Worm (Caenorhabditis elegans): ENCODE measurements around the gene T04B2.7.

T04B2.7 gene

DNA sequence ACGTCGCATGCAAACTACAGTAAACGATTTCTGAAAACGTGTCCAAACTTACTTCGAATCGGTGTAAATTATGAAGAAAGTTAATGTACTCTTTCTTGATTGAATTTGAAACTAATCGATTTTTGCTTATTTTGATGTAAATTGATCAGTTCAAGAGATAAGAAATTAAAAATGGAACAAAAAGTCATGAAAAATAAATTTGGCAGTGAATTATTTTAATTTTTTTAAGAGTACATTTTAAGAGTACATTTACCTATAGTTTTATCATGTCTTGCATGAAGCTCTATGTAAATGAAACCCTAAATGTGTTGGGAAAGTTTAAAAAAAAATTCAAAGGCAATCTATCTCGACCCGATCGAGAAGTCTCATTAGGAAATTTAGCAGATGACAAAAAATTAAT, at the start of gene T04B2.7:
TSS of gene T04B2.7 (minus strand) at position 101 of the 400 bp plus-strand sequence.
- TF ChIP-seq ctbp-1 (GFP tag; IDR thresholded peaks at IDR 0.05) (no peak), D1046.2 (GFP tag; IDR thresholded peaks at IDR 0.05) (no peak), pqm-1 (tag; optimal IDR thresholded peaks at IDR 0.05) (no peak), sdz-12 (GFP tag; optimal IDR thresholded peaks at IDR 0.05) (no peak), ceh-62 (tag; optimal IDR thresholded peaks at IDR 0.05) (no peak), gei-8 (GFP tag; optimal IDR thresholded peaks at IDR 0.05) (no peak), daf-19 (GFP tag; conservative IDR thresholded peaks at IDR 0.05) (no peak), lim-7 (GFP tag; IDR thresholded peaks at IDR 0.05) (no peak), nhr-48 (tag; optimal IDR thresholded peaks at IDR 0.05) (no peak), nhr-41 (GFP tag; IDR thresholded peaks at IDR 0.05) (no peak), set-16 (GFP tag; IDR thresholded peaks at IDR 0.05) (no peak), hmg-1.1 (GFP tag; IDR thresholded peaks at IDR 0.05) (no peak), hlh-11 (tag; optimal IDR thresholded peaks at IDR 0.05) (no peak)

DNA sequence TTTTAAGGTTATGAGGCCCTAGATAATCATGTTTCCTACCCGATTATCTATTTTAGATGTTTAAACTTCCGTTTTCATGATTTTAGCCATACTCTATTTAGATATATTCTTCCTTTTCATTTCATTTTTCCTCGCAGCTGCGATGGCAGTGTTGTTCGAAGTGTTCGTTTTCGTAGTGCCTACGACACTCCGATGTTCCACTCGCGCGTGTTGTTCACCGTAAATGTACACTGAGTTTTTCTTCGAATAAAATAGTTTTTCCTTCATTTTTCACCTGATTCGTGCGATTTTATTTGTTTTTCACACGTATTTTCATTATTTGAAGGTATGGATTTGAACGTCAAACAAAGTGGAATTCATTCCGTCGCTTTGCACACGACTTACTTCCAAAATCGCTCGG, 40.8 kb upstream of the T04B2.7 start, which contains the start of gene dis-3:
TSS of gene dis-3 (plus strand) at position 322 of the 400 bp plus-strand sequence.
- TF ChIP-seq nhr-42 (GFP tag; IDR thresholded peaks at IDR 0.05): no peak
- TF ChIP-seq T20F7.1 (GFP tag; optimal IDR thresholded peaks at IDR 0.05): peak; percentile 88
- no peak for TF ChIP-seq lin-15B (tag; optimal IDR thresholded peaks at IDR 0.05)
- TF ChIP-seq Y48G9A.11 (GFP tag; IDR thresholded peaks at IDR 0.05): 0 out of 2 replicates have a peak, but pooled peaks have one; percentile 31
- no peak for TF ChIP-seq daf-16 (GFP tag; optimal IDR thresholded peaks at IDR 0.05)
- TF ChIP-seq daf-16 (tag; optimal IDR thresholded peaks at IDR 0.05): no peak
- TF ChIP-seq tag-97 (GFP tag; IDR thresholded peaks at IDR 0.05): no peak
- no peak for TF ChIP-seq pqm-1 (tag; optimal IDR thresholded peaks at IDR 0.05)
- TF ChIP-seq ceh-20 (GFP tag; IDR thresholded peaks at IDR 0.05): no peak
- no peak for TF ChIP-seq lir-3 (tag; optimal IDR thresholded peaks at IDR 0.05)
- no peak for TF ChIP-seq F26F4.8 (GFP tag; conservative IDR thresholded peaks at IDR 0.05)
- TF ChIP-seq R02D3.7 (tag; optimal IDR thresholded peaks at IDR 0.05): peak; percentile 55
- TF ChIP-seq nhr-237 (tag; optimal IDR thresholded peaks at IDR 0.05): no peak
- TF ChIP-seq aha-1 (tag): peak; percentile 45
- no peak for TF ChIP-seq ceh-62 (tag; optimal IDR thresholded peaks at IDR 0.05)

DNA sequence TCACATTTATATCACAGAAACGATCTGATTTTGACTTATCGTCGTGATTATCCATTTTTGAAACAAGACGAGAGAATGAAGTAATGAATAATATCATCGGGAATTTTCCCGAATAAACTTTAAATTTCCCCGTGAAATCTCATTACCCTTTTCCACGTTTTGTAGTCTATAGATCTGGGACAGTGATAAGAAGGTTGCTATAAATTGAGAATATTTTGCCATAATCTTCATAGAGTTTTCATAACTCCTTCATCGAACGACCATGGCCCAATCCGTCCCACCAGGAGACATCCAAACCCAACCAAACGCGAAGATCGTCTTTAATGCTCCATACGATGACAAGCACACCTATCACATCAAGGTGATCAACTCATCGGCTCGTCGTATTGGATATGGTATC, 39.1 kb upstream of the T04B2.7 start, which contains the start of the genes C04G2.5 and msp-36:
TSS of gene C04G2.5 (minus strand) at position 101 of the 400 bp plus-strand sequence.
TSS of gene msp-36 (plus strand) at position 263 of the 400 bp plus-strand sequence.
- no peak for TF ChIP-seq ceh-82 (tag; optimal IDR thresholded peaks at IDR 0.05)
- TF ChIP-seq egl-43 (GFP tag; IDR thresholded peaks at IDR 0.05): 0 out of 2 replicates have a peak, but pooled peaks have one; percentile 30

DNA sequence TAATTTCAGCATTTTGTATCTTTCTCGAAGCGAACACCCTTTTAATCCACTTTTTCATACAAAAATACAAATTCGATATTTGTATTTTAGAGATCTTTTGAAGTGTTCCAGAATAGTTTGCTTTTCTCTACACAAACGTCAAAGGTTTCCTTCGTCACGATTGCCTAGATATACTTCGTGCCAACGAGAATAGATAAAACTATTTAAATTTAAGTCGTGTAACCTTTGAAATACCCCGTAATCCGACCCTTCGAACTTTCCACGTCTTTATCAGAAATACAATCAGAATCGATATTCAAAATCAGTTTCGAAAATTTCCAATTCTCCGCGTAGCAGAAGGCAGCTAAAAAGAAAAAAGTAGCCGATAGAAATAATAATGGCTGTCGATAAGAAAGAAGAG, 34.3 kb upstream of the T04B2.7 start, which contains the start of gene ttbk-5:
TSS of gene ttbk-5 (plus strand) at position 301 of the 400 bp plus-strand sequence.
- TF ChIP-seq sdz-12 (GFP tag; optimal IDR thresholded peaks at IDR 0.05) (no peak), D1046.2 (GFP tag; IDR thresholded peaks at IDR 0.05) (no peak), F44E2.7 (GFP tag; IDR thresholded peaks at IDR 0.05) (no peak), ceh-28 (tag; optimal IDR thresholded peaks at IDR 0.05) (no peak)

DNA sequence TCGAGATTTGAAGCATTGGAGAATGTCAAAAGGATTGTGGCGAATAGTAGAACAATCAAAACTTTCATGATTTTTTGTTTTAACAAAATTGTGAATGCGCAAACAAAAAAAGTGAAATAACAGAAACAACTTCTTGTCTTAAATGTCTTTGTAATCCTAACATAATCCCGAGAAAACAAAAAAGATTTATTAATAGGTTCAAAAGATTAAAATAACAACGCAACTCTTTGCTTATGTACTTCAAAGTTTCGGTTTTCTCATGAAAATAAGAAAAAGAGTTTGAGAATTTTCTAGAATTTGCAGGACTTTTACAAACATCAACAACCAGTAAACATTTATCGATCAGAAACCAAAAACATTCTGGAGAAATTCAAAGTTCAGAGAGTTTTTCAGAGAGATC, 33.7 kb upstream of the T04B2.7 start, which contains the start of gene ttr-39:
TSS of gene ttr-39 (minus strand) at position 101 of the 400 bp plus-strand sequence.
- no peak for TF ChIP-seq tag-97 (GFP tag; IDR thresholded peaks at IDR 0.05)
- no peak for TF ChIP-seq egl-27 (tag; optimal IDR thresholded peaks at IDR 0.05)
- no peak for TF ChIP-seq fkh-10 (GFP tag; optimal IDR thresholded peaks at IDR 0.05)
- no peak for TF ChIP-seq snpc-1.2 (GFP tag; IDR thresholded peaks at IDR 0.05)
- no peak for TF ChIP-seq ctbp-1 (GFP tag; IDR thresholded peaks at IDR 0.05)
- TF ChIP-seq zfp-3 (GFP tag; conservative IDR thresholded peaks at IDR 0.05): no peak
- no peak for TF ChIP-seq arid-1 (GFP tag; conservative IDR thresholded peaks at IDR 0.05)
- no peak for TF ChIP-seq dmd-9 (GFP tag; IDR thresholded peaks at IDR 0.05)
- no peak for TF ChIP-seq aha-1 (tag)
- TF ChIP-seq pha-4 (GFP tag; IDR thresholded peaks at IDR 0.05): no peak
- no peak for TF ChIP-seq pha-4 (tag; optimal IDR thresholded peaks at IDR 0.05)
- no peak for TF ChIP-seq hmg-1.1 (GFP tag; IDR thresholded peaks at IDR 0.05)
- TF ChIP-seq set-16 (GFP tag; IDR thresholded peaks at IDR 0.05): no peak
- TF ChIP-seq ZK337.2 (GFP tag; IDR thresholded peaks at IDR 0.05): no peak
- TF ChIP-seq nhr-41 (GFP tag; IDR thresholded peaks at IDR 0.05): no peak
- TF ChIP-seq ceh-44 (GFP tag; IDR thresholded peaks at IDR 0.05): no peak
- TF ChIP-seq skn-1 (tag; optimal IDR thresholded peaks at IDR 0.05): no peak
- TF ChIP-seq ceh-20 (GFP tag; IDR thresholded peaks at IDR 0.05): no peak

Data from whole organism, L4 larva.